Fruit fly (Drosophila melanogaster): ENCODE measurements around the gene Ccdc85.

- no peak for TF ChIP-seq psq (optimal IDR thresholded peaks at IDR 0.05)
- no peak for TF ChIP-seq h (optimal IDR thresholded peaks at IDR 0.05)
- no peak for TF ChIP-seq insv (optimal IDR thresholded peaks at IDR 0.05)
- no peak for TF ChIP-seq Myc (optimal IDR thresholded peaks at IDR 0.05)
Observed at dm6 chr2L:2999113-2999512, at the start of gene Ccdc85.
